Fruit fly (Drosophila melanogaster): ENCODE data around the gene CG13473.

- TF ChIP-seq Sin3A (optimal IDR thresholded peaks at IDR 0.05) = no peak
- TF ChIP-seq ttk (optimal IDR thresholded peaks at IDR 0.05) = no peak
- TF ChIP-seq h (optimal IDR thresholded peaks at IDR 0.05) = no peak
- no peak for TF ChIP-seq Myc (optimal IDR thresholded peaks at IDR 0.05)
- no peak for TF ChIP-seq psq (optimal IDR thresholded peaks at IDR 0.05)
- TF ChIP-seq insv (optimal IDR thresholded peaks at IDR 0.05) = no peak
These were observed 23.4 kb upstream of the CG13473 start, which contains the start of gene CG13476 for dm6 chr3L:14705164-14705563.

Measured in Kc167 (cell line).